Worm (Caenorhabditis elegans) whole organism, midembryonic: ENCODE measurements around the gene R07B7.10.

Experiments used
- T22C8.4 ChIP-seq: fragments of 200-800 bp; sonication (Bioruptor generic); IDR thresholded peaks from 2 replicates; pipeline ENCODE4 v1.3.6; 2022; ENCODE audit warnings: missing genetic modification characterization, missing compliant biosample characterization
- cog-1 ChIP-seq: sonication (generic microtip); optimal IDR thresholded peaks from 2 replicates; lab custom pipeline; 2016; ENCODE audit warnings: missing genetic modification characterization, missing compliant biosample characterization
- flt-1 ChIP-seq: fragments of 200-800 bp; sonication (Bioruptor generic); IDR thresholded peaks from 2 replicates; pipeline ENCODE4 v1.3.6; 2022; ENCODE audit warnings: missing genetic modification characterization, missing compliant biosample characterization
- klf-2 ChIP-seq: fragments of 200-800 bp; sonication (Bioruptor generic); conservative IDR thresholded peaks from 2 replicates; pipeline ENCODE4 v1.3.6; 2022; ENCODE audit warnings: missing genetic modification reagents, missing genetic modification characterization, missing compliant biosample characterization
- med-1 ChIP-seq: sonication (generic microtip); optimal IDR thresholded peaks from 2 replicates; lab custom pipeline; 2017; ENCODE audit warnings: missing genetic modification characterization, mild to moderate bottlenecking, missing compliant biosample characterization, antibody characterized with exemption, missing genetic modification reagents; ENCODE audit not compliant: insufficient read depth
- ref-1 ChIP-seq: fragments of 200-800 bp; sonication (Bioruptor generic); conservative IDR thresholded peaks from 2 replicates; pipeline ENCODE4 v1.3.6; 2022; ENCODE audit warnings: missing genetic modification reagents, missing genetic modification characterization, missing compliant biosample characterization
- tab-1 ChIP-seq: fragments of 200-800 bp; sonication (Bioruptor generic); IDR thresholded peaks from 2 replicates; pipeline ENCODE4 v1.3.6; 2022; ENCODE audit warnings: missing genetic modification characterization, missing compliant biosample characterization
- ztf-29 ChIP-seq: fragments of 200-800 bp; sonication (Bioruptor generic); IDR thresholded peaks from 2 replicates; pipeline ENCODE4 v1.3.6; 2022; ENCODE audit warnings: missing genetic modification reagents, missing genetic modification characterization, missing compliant biosample characterization

- TF ChIP-seq klf-2 (GFP tag; lab: Robert Waterston, UW) (no peak), tab-1 (GFP tag; lab: Robert Waterston, UW) (no peak), cog-1 (tag; lab: Kevin White, UChicago) (no peak), flt-1 (GFP tag; lab: Robert Waterston, UW) (no peak), ztf-29 (GFP tag; lab: Robert Waterston, UW) (no peak), T22C8.4 (GFP tag; lab: Robert Waterston, UW) (no peak), med-1 (no peak), ref-1 (GFP tag; lab: Robert Waterston, UW) (no peak)
Observed at ce11 chrV:12080274-12080673, 2.7 kb upstream of the R07B7.10 start, which contains the start of gene R07B7.9.
